Worm (Caenorhabditis elegans) whole organism, young adult: ENCODE results near the gene ZK809.1.

Experiments used
- B0336.3 ChIP-seq: fragments of 200-800 bp; sonication (Bioruptor generic); IDR thresholded peaks from 2 replicates; pipeline ENCODE4 v1.3.6; 2022; ENCODE audit warnings: missing genetic modification characterization, missing compliant biosample characterization
- C17E4.6 ChIP-seq: fragments of 200-800 bp; sonication (Bioruptor generic); IDR thresholded peaks from 2 replicates; pipeline ENCODE4 v1.3.6; 2022; ENCODE audit warnings: missing genetic modification reagents, missing genetic modification characterization, missing compliant biosample characterization
- D2030.7 ChIP-seq: fragments of 200-800 bp; sonication (Bioruptor generic); IDR thresholded peaks from 2 replicates; pipeline ENCODE4 v1.3.6; 2022; ENCODE audit warnings: missing genetic modification reagents, missing genetic modification characterization, missing compliant biosample characterization
- F33H1.4 ChIP-seq: fragments of 200-800 bp; sonication (Bioruptor generic); IDR thresholded peaks from 2 replicates; pipeline ENCODE4 v1.3.6; 2022; ENCODE audit warnings: missing genetic modification reagents, missing genetic modification characterization, missing compliant biosample characterization
- F39B2.1 ChIP-seq: fragments of 200-800 bp; sonication (Bioruptor generic); IDR thresholded peaks from 2 replicates; pipeline ENCODE4 v1.3.6; 2022; ENCODE audit warnings: missing genetic modification reagents, missing genetic modification characterization, missing compliant biosample characterization
- F49E8.2 ChIP-seq: sonication (generic microtip); optimal IDR thresholded peaks from 3 replicates; lab custom pipeline; 2017; ENCODE audit warnings: missing genetic modification characterization, mild to moderate bottlenecking, missing compliant biosample characterization, antibody characterized with exemption, moderate library complexity; ENCODE audit not compliant: insufficient read depth
- F55B11.4 ChIP-seq: sonication (generic microtip); optimal IDR thresholded peaks from 2 replicates; lab custom pipeline; 2016; ENCODE audit warnings: missing compliant biosample characterization, missing genetic modification characterization, borderline replicate concordance; ENCODE audit not compliant: insufficient read depth
- F57C9.4 ChIP-seq: sonication (generic microtip); optimal IDR thresholded peaks from 2 replicates; lab custom pipeline; 2017; ENCODE audit warnings: mild to moderate bottlenecking, missing genetic modification characterization, missing compliant biosample characterization
- Y67H2A.10 ChIP-seq: fragments of 200-800 bp; sonication (Bioruptor generic); conservative IDR thresholded peaks from 2 replicates; pipeline ENCODE4 v1.3.6; 2022; ENCODE audit warnings: missing genetic modification reagents, missing genetic modification characterization, missing compliant biosample characterization
- Y95B8A.8 ChIP-seq: fragments of 200-800 bp; sonication (Bioruptor generic); IDR thresholded peaks from 2 replicates; pipeline ENCODE4 v1.3.6; 2022; ENCODE audit warnings: missing genetic modification reagents, missing genetic modification characterization, missing compliant biosample characterization
- attf-6 ChIP-seq: fragments of 200-800 bp; sonication (Bioruptor generic); IDR thresholded peaks from 2 replicates; pipeline ENCODE4 v1.3.6; 2022; ENCODE audit warnings: missing genetic modification reagents, missing genetic modification characterization, missing compliant biosample characterization
- bed-1 ChIP-seq: fragments of 200-800 bp; sonication (Bioruptor generic); IDR thresholded peaks from 2 replicates; pipeline ENCODE4 v1.3.6; 2022; ENCODE audit warnings: missing genetic modification reagents, missing genetic modification characterization, missing compliant biosample characterization
- ccch-3 ChIP-seq: fragments of 200-800 bp; sonication (Bioruptor generic); optimal IDR thresholded peaks from 2 replicates; lab custom pipeline; 2018; ENCODE audit warnings: mild to moderate bottlenecking, missing genetic modification characterization, missing compliant biosample characterization
- cebp-2 ChIP-seq: fragments of 200-800 bp; sonication (Bioruptor generic); IDR thresholded peaks from 2 replicates; pipeline ENCODE4 v1.3.6; 2022; ENCODE audit warnings: missing genetic modification characterization, missing compliant biosample characterization
- ceh-100 ChIP-seq: fragments of 200-800 bp; sonication (Bioruptor generic); IDR thresholded peaks from 2 replicates; pipeline ENCODE4 v1.3.6; 2022; ENCODE audit warnings: missing genetic modification reagents, missing genetic modification characterization, missing compliant biosample characterization
- ceh-79 ChIP-seq: sonication (generic microtip); optimal IDR thresholded peaks from 2 replicates; lab custom pipeline; 2017; ENCODE audit warnings: mild to moderate bottlenecking, missing genetic modification characterization, missing compliant biosample characterization
- ceh-91 ChIP-seq: fragments of 200-800 bp; sonication (Bioruptor generic); IDR thresholded peaks from 2 replicates; pipeline ENCODE4 v1.3.6; 2022; ENCODE audit warnings: missing genetic modification reagents, missing genetic modification characterization, missing compliant biosample characterization
- die-1 ChIP-seq: sonication (generic microtip); optimal IDR thresholded peaks from 2 replicates; lab custom pipeline; 2016; ENCODE audit warnings: missing genotype, mild to moderate bottlenecking, missing genetic modification characterization, missing compliant biosample characterization
- dpl-1 ChIP-seq: fragments of 150-350 bp; optimal IDR thresholded peaks from 2 replicates; lab custom pipeline; 2014; ENCODE audit warnings: missing biosample characterization, missing genetic modification reagents, missing genetic modification characterization
- egl-44 ChIP-seq: fragments of 200-800 bp; sonication (Bioruptor generic); IDR thresholded peaks from 2 replicates; pipeline ENCODE4 v1.3.6; 2022; ENCODE audit warnings: missing genetic modification reagents, missing genetic modification characterization, missing compliant biosample characterization
- egrh-3 ChIP-seq: fragments of 200-800 bp; sonication (Bioruptor generic); IDR thresholded peaks from 2 replicates; pipeline ENCODE4 v1.3.6; 2022; ENCODE audit warnings: missing genetic modification reagents, missing genetic modification characterization, missing compliant biosample characterization
- gei-17 ChIP-seq: fragments of 200-800 bp; sonication (Bioruptor generic); optimal IDR thresholded peaks from 2 replicates; lab custom pipeline; 2018; ENCODE audit warnings: mild to moderate bottlenecking, missing genetic modification characterization, missing compliant biosample characterization
- him-1 ChIP-seq: sonication (generic microtip); optimal IDR thresholded peaks from 2 replicates; lab custom pipeline; 2016; ENCODE audit warnings: missing genotype, missing genetic modification reagents, missing genetic modification characterization, missing compliant biosample characterization
- hlh-12 ChIP-seq: sonication (generic microtip); optimal IDR thresholded peaks from 2 replicates; lab custom pipeline; 2016; ENCODE audit warnings: missing genetic modification characterization, missing compliant biosample characterization
- hmg-1.2 ChIP-seq: fragments of 200-800 bp; sonication (Bioruptor generic); IDR thresholded peaks from 2 replicates; pipeline ENCODE4 v1.3.6; 2022; ENCODE audit warnings: missing genetic modification reagents, missing genetic modification characterization, missing compliant biosample characterization
- let-526 ChIP-seq: fragments of 200-800 bp; sonication (Bioruptor generic); IDR thresholded peaks from 2 replicates; pipeline ENCODE4 v1.3.6; 2022; ENCODE audit warnings: missing genetic modification reagents, missing genetic modification characterization, missing compliant biosample characterization
- let-607 ChIP-seq, 2 experiments: fragments of 200-800 bp in 1 of 2; sonication (Bioruptor generic) in 1 of 2; sonication (generic microtip) in 1 of 2; optimal IDR thresholded peaks; 2 replicates each; lab custom pipeline; 2016 to 2018; ENCODE audit warnings: mild to moderate bottlenecking in 2 of 2, missing compliant biosample characterization in 2 of 2, missing genetic modification characterization in 2 of 2, moderate library complexity in 2 of 2, missing genotype in 1 of 2
- lin-40 ChIP-seq: sonication (generic microtip); optimal IDR thresholded peaks from 2 replicates; lab custom pipeline; 2016; ENCODE audit warnings: missing genetic modification characterization, mild to moderate bottlenecking, missing compliant biosample characterization, missing genotype, missing genetic modification reagents
- madf-3 ChIP-seq: fragments of 200-800 bp; sonication (Bioruptor generic); IDR thresholded peaks from 2 replicates; pipeline ENCODE4 v1.3.6; 2022; ENCODE audit warnings: missing genetic modification reagents, missing genetic modification characterization, missing compliant biosample characterization
- madf-8 ChIP-seq: fragments of 200-800 bp; sonication (Bioruptor generic); conservative IDR thresholded peaks from 2 replicates; pipeline ENCODE4 v1.3.6; 2022; ENCODE audit warnings: missing genetic modification reagents, missing genetic modification characterization, missing compliant biosample characterization
- mcd-1 ChIP-seq: fragments of 200-800 bp; sonication (Bioruptor generic); IDR thresholded peaks from 2 replicates; pipeline ENCODE4 v1.3.6; 2022; ENCODE audit warnings: missing genetic modification reagents, missing genetic modification characterization, missing compliant biosample characterization
- mel-28 ChIP-seq: sonication (generic microtip); optimal IDR thresholded peaks from 2 replicates; lab custom pipeline; 2016; ENCODE audit warnings: borderline replicate concordance, mild to moderate bottlenecking, missing genetic modification characterization, missing compliant biosample characterization
- mes-4 ChIP-seq: sonication (generic microtip); optimal IDR thresholded peaks from 2 replicates; lab custom pipeline; 2016; ENCODE audit warnings: missing genotype, missing genetic modification characterization, missing compliant biosample characterization
- nfya-2 ChIP-seq: fragments of 200-800 bp; sonication (Bioruptor generic); IDR thresholded peaks from 2 replicates; pipeline ENCODE4 v1.3.6; 2022; ENCODE audit warnings: missing genetic modification reagents, missing genetic modification characterization, missing compliant biosample characterization
- nhr-120 ChIP-seq: fragments of 200-800 bp; sonication (Bioruptor generic); IDR thresholded peaks from 2 replicates; pipeline ENCODE4 v1.3.6; 2022; ENCODE audit warnings: missing genetic modification characterization, missing compliant biosample characterization
- nhr-179 ChIP-seq: sonication (generic microtip); optimal IDR thresholded peaks from 2 replicates; lab custom pipeline; 2016; ENCODE audit warnings: mild to moderate bottlenecking, missing genetic modification characterization, missing compliant biosample characterization
- repo-1 ChIP-seq: sonication (generic microtip); optimal IDR thresholded peaks from 2 replicates; lab custom pipeline; 2017; ENCODE audit warnings: mild to moderate bottlenecking, missing genetic modification characterization, missing compliant biosample characterization
- rpc-1 ChIP-seq, 2 experiments: fragments of 150-350 bp in 1 of 2; sonication (generic microtip) in 1 of 2; optimal IDR thresholded peaks; 2 replicates each; lab custom pipeline; 2014 to 2018; ENCODE audit warnings: missing biosample characterization in 1 of 2, missing genetic modification characterization in 1 of 2, missing genetic modification reagents in 1 of 2, missing genotype in 1 of 2
- snpc-1.1 ChIP-seq: sonication (generic microtip); optimal IDR thresholded peaks from 2 replicates; lab custom pipeline; 2017; ENCODE audit warnings: missing genetic modification characterization, mild to moderate bottlenecking, missing compliant biosample characterization, antibody characterized with exemption, moderate library complexity, missing genotype, missing genetic modification reagents; ENCODE audit not compliant: insufficient read depth
- snpc-1.3 ChIP-seq: sonication (generic microtip); optimal IDR thresholded peaks from 2 replicates; lab custom pipeline; 2017; ENCODE audit warnings: missing genetic modification characterization, mild to moderate bottlenecking, missing compliant biosample characterization, antibody characterized with exemption, moderate library complexity, missing genotype, missing genetic modification reagents; ENCODE audit not compliant: insufficient read depth
- snpc-3.4 ChIP-seq: sonication (generic microtip); optimal IDR thresholded peaks from 2 replicates; lab custom pipeline; 2017; ENCODE audit warnings: missing genetic modification characterization, mild to moderate bottlenecking, missing compliant biosample characterization, antibody characterized with exemption, moderate library complexity, missing genotype, missing genetic modification reagents
- somi-1 ChIP-seq: fragments of 200-800 bp; sonication (Bioruptor generic); optimal IDR thresholded peaks from 2 replicates; lab custom pipeline; 2018; ENCODE audit warnings: mild to moderate bottlenecking, missing genetic modification characterization, missing compliant biosample characterization
- ztf-22 ChIP-seq: fragments of 200-800 bp; sonication (Bioruptor generic); optimal IDR thresholded peaks from 2 replicates; lab custom pipeline; 2018; ENCODE audit warnings: mild to moderate bottlenecking, missing genetic modification characterization, moderate library complexity, missing compliant biosample characterization
- ztf-25 ChIP-seq: fragments of 200-800 bp; sonication (Bioruptor generic); IDR thresholded peaks from 2 replicates; pipeline ENCODE4 v1.3.6; 2022; ENCODE audit warnings: missing genetic modification reagents, missing genetic modification characterization, missing compliant biosample characterization
- ztf-3 ChIP-seq: fragments of 200-800 bp; sonication (Bioruptor generic); optimal IDR thresholded peaks from 2 replicates; lab custom pipeline; 2018; ENCODE audit warnings: mild to moderate bottlenecking, missing genetic modification characterization, missing compliant biosample characterization

Gene ZK809.1

DNA sequence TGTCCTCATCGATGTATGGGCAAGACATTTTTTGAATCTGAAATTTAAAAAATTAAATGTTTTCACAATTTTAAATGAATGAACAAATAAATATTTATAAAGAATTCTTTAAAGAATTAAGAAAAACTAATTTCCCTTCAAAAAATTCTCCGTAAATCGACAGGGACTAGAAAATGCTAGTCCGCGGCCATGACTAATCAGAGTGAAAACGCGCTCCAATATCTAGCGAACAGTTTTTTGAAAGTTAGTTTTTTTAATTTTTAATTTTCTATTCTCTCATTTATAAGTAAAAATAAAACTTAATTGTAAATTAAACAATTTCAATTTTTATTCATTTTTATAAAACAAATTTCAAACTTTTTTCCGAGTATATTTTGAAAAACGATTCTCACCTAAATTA, 49.1 kb upstream of the ZK809.1 start (continued):
- TF ChIP-seq nhr-179 (tag; lab: Kevin White, UChicago) (no peak), B0336.3 (no peak), snpc-1.1 (no peak), egrh-3 (GFP tag; lab: Robert Waterston, UW) (no peak), D2030.7 (peak; percentile 47; the same call in 1 of the 2 replicates), F49E8.2 (tag; lab: Kevin White, UChicago) (no peak), him-1 (tag; lab: Kevin White, UChicago) (no peak), ztf-22 (GFP tag; lab: Kevin White, UChicago) (no peak), mel-28 (tag; lab: Kevin White, UChicago) (no peak), ceh-79 (tag; lab: Kevin White, UChicago) (no peak), nhr-120 (no peak), attf-6 (GFP tag; lab: Robert Waterston, UW) (no peak), die-1 (tag; lab: Kevin White, UChicago) (no peak), gei-17 (GFP tag; lab: Kevin White, UChicago) (no peak), snpc-1.3 (tag; lab: Kevin White, UChicago) (peak; percentile 8), dpl-1 (no peak), hmg-1.2 (GFP tag; lab: Robert Waterston, UW) (no peak; the same call in 1 of the 2 replicates), C17E4.6 (no peak), lin-40 (tag; lab: Kevin White, UChicago) (no peak), repo-1 (tag; lab: Kevin White, UChicago) (no peak), rpc-1 (optimal IDR thresholded peaks at IDR 0.05; lab: Kevin White, UChicago) (no peak), rpc-1 (tag; optimal IDR thresholded peaks at IDR 0.05; lab: Kevin White, UChicago) (no peak), let-607 (tag; optimal IDR thresholded peaks at IDR 0.05; lab: Kevin White, UChicago) (no peak), snpc-3.4 (no peak), mcd-1 (GFP tag; lab: Robert Waterston, UW) (peak; percentile 39; the same call in 1 of the 2 replicates), F55B11.4 (no peak), madf-3 (no peak), F33H1.4 (GFP tag; lab: Robert Waterston, UW) (no peak)

- no peak for TF ChIP-seq hlh-12
- no peak for TF ChIP-seq F57C9.4 (tag; lab: Kevin White, UChicago)
- peak; percentile 16 for TF ChIP-seq somi-1 (GFP tag; lab: Kevin White, UChicago)
- TF ChIP-seq ztf-3 (GFP tag; lab: Kevin White, UChicago): no peak
- 0 out of 2 replicates have a peak, but pooled peaks have one; percentile 14 for TF ChIP-seq Y95B8A.8 (GFP tag; lab: Robert Waterston, UW)
- TF ChIP-seq ceh-100 (GFP tag; lab: Robert Waterston, UW): no peak; the same call in none of the 2 replicates
- no peak for TF ChIP-seq madf-8 (GFP tag; lab: Robert Waterston, UW)
- peak in 1 of 2 experiments; percentile 52 for TF ChIP-seq let-607 (tag; optimal IDR thresholded peaks at IDR 0.05; lab: Kevin White, UChicago)
- peak; percentile 34; the same call in 1 of the 2 replicates for TF ChIP-seq F33H1.4 (GFP tag; lab: Robert Waterston, UW)
- peak; percentile 77 for TF ChIP-seq let-526 (GFP tag; lab: Robert Waterston, UW)
- no peak for TF ChIP-seq snpc-3.4
- no peak for TF ChIP-seq mes-4 (tag; lab: Kevin White, UChicago)
- 0 out of 2 replicates have a peak, but pooled peaks have one; percentile 10 for TF ChIP-seq nfya-2
- 0 out of 2 replicates have a peak, but pooled peaks have one; percentile 47 for TF ChIP-seq cebp-2 (GFP tag; lab: Robert Waterston, UW)
- peak; percentile 64; the same call in 1 of the 2 replicates for TF ChIP-seq egl-44
- TF ChIP-seq rpc-1 (optimal IDR thresholded peaks at IDR 0.05; lab: Kevin White, UChicago): no peak
- TF ChIP-seq rpc-1 (tag; optimal IDR thresholded peaks at IDR 0.05; lab: Kevin White, UChicago): no peak
- TF ChIP-seq dpl-1: peak; percentile 32
- TF ChIP-seq ceh-91 (GFP tag; lab: Robert Waterston, UW): peak; percentile 10; the same call in 1 of the 2 replicates
- no peak for TF ChIP-seq ztf-25 (GFP tag; lab: Robert Waterston, UW)
- no peak for TF ChIP-seq ccch-3 (GFP tag; lab: Kevin White, UChicago)
- 0 out of 2 replicates have a peak, but pooled peaks have one; percentile 37 for TF ChIP-seq Y67H2A.10 (GFP tag; lab: Robert Waterston, UW)
- no peak for TF ChIP-seq C17E4.6
- no peak for TF ChIP-seq bed-1 (GFP tag; lab: Robert Waterston, UW)
- TF ChIP-seq F39B2.1: no peak
Observed at ce11 chrIV:11593415-11594190, 48.3 kb upstream of the ZK809.1 start, which contains the start of gene F40F11.3. TSS of gene F40F11.3 (minus strand) at chrIV:11594003.
